Worm (Caenorhabditis elegans) whole organism, dauer: ENCODE data around the gene K01D12.8.

Source experiments
- unc-62 ChIP-seq: sonication (generic microtip); optimal IDR thresholded peaks from 2 replicates; lab custom pipeline; 2017; ENCODE audit warnings: missing biosample characterization, missing genetic modification reagents, missing genetic modification characterization

The K01D12.8 gene

ce11 chrV:12404544-12404943 is 2.1 kb downstream of the K01D12.8 start, which contains the start of gene K01D12.9:
TSS of gene K01D12.9 (minus strand) at chrV:12404644.
- no peak for TF ChIP-seq unc-62 (GFP tag; lab: Kevin White, UChicago)

DNA sequence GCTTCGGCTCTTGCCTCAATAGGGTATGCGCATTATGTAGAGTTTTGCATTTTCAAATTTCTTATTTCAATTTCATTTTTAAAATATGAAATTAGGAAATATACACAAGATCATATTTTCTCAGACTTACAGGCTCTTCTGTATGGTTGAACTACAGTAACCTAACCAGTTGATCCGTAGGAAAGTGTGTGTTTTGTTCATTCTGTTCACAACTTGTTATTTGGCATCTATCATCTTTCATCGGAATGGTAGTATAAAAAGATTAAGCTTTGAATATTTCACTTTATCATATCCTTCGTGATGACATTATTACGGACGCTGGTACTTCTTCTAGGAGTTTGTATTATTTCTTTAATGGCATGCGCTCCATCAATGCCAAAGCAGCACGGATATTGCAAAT is 3.5 kb downstream of the K01D12.8 start, which contains the start of gene K01D12.10:
K01D12.10 (plus strand) TSS at position 301 of the 400 bp plus-strand sequence.
- no peak for TF ChIP-seq unc-62 (GFP tag; lab: Kevin White, UChicago)

DNA sequence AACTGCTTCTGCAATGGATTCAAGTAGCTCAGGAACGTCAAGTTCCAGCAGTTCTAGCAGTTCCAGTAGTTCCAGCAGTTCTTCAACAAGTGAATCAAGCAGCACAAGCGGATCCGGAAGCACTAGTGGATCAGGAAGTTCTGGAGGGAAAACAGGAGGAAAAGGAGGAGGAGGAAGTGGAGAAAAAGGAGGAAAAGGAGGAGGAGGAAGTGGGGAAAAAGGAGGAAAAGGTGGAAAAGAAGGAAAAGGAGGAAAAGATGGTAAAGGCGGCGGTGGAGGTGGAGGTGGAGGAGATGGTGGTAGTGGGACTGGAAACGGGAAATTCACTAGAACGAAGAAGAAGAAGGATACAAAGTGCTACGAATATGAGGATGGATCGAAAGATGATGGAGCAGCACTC is 4.1 kb downstream of the K01D12.8 start:
- TF ChIP-seq unc-62 (GFP tag; lab: Kevin White, UChicago) = no peak

DNA sequence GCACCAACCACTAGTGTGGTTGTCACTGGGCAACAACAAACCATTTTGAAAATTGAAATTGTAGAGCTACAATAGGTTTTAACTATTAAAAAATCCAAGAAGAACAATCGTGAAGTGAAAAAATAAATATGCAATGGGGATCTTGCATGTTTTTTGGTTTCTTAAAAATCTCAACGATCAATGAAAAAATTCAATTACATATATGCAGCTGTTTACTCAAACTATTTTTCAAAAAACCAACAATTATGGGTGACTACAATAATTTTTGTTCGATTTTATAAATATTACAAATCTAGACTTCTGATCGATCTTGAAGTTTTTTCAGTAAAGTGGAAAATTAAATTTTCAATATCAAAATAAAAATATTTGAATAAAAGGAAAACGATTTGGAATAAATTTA is 6.1 kb downstream of the K01D12.8 start, which contains the start of gene cdr-4:
cdr-4 (minus strand) TSS at position 101 of the 400 bp plus-strand sequence.
- TF ChIP-seq unc-62 (GFP tag; lab: Kevin White, UChicago) = no peak

DNA sequence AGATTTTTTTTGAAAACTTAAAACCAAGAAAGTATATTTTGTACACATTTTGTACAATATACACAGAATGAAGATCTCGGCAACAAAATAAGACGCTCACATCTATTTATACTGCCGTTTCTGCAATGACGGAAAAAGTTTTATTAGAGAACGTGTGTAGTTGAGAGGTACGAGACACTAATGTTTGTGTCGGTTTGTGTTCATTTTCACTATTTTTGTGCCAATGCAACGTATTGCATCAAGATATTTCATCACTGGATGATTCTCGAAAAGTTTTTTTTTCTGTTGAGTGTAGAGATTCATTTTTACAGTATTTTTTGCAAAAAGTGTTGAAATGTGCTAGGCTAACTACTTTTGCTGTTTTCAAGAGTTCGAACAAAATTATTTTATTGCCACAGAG is 6.5 kb downstream of the K01D12.8 start:
- TF ChIP-seq unc-62 (GFP tag; lab: Kevin White, UChicago) = no peak

DNA sequence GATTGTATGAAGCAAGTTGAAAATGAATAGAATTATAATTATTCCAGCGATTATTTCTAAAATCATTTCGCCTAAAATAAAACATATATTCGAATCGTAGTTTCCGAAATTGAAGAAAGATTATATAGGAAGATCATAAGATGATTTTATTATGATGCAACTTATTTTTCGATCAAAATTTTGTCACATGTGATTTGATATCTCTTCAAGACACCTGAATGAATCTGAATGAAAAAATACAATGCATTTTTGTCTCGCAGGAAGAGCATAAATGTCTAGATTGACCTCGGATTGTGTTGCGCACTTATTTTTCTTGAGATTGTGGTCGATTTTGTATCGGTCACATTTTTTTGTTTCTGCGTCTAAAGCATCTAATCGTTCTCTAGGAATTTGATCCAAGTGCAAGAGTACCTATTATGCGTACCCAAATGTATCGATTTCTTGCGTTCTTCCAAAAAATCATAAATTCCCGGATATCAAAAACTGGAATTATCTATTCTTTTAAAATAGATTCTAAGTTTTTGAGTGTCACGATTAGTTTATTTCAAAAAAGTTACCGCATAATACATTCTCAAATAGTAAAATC is 8.1 kb downstream of the K01D12.8 start, which contains the start of gene hrg-2:
hrg-2 (minus strand) TSS at position 98 of the 586 bp plus-strand sequence.
- no peak for TF ChIP-seq unc-62 (GFP tag; lab: Kevin White, UChicago)

- no peak for TF ChIP-seq unc-62 (GFP tag; lab: Kevin White, UChicago)
Observed at ce11 chrV:12411909-12412308, 9.5 kb downstream of the K01D12.8 start, which contains the start of gene cdr-7. TSS of gene cdr-7 (minus strand) at chrV:12412113.

ce11 chrV:12412321-12412720 is 9.9 kb downstream of the K01D12.8 start:
- no peak for TF ChIP-seq unc-62 (GFP tag; lab: Kevin White, UChicago)

- TF ChIP-seq unc-62 (GFP tag; lab: Kevin White, UChicago) = no peak
Observed at ce11 chrV:12413651-12414114, 11.2 kb downstream of the K01D12.8 start, which contains the start of gene cdr-6. TSS of gene cdr-6 (minus strand) at chrV:12413701.

DNA sequence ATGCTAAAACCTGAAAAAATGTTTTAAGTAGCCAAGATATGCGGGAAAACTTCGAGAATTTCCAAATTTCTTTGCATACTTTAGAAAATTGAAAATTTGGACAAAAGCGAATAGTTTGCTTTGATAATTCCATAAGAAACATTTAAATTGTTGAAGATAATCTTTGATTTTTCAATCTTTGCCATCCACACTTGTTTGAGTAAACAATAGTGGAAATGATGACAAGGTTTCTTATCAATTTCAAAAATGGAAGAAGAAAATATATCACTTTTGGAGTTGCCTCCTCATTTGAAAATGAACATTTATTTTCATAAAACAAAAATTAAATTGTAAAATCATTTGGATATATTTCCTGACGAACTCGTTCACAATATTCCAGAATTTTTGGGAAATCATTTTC is 11.9 kb downstream of the K01D12.8 start:
- no peak for TF ChIP-seq unc-62 (GFP tag; lab: Kevin White, UChicago)

- no peak for TF ChIP-seq unc-62 (GFP tag; lab: Kevin White, UChicago)
Observed at ce11 chrV:12415656-12416055, 13.2 kb downstream of the K01D12.8 start, which contains the start of gene cdr-2. TSS of gene cdr-2 (minus strand) at chrV:12415709.

ce11 chrV:12417277-12417676 is 14.8 kb downstream of the K01D12.8 start, which contains the start of gene cdr-3:
TSS of gene cdr-3 (minus strand) at chrV:12417377.
- TF ChIP-seq unc-62 (GFP tag; lab: Kevin White, UChicago) = no peak

DNA sequence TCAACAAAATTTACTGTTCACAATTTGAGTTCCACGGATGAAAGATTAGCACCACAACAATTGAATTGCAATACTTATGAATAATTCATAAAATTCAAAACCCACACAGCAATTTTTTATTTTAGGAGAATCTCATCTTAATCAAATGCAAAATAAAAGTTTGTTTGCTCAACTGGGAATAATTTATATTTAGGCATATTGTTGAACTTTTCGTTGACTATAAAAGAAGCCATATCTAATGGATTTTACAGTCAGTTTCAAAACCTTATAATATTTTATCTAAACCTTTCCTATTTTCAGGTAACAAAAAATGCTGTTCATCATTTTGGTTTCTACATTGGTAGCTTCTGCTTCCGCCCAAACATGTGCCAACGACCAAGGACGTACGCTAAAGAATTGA is 15.8 kb downstream of the K01D12.8 start, which contains the start of gene C54D10.3:
C54D10.3 (plus strand) TSS at position 301 of the 400 bp plus-strand sequence.
- TF ChIP-seq unc-62 (GFP tag; lab: Kevin White, UChicago) = no peak

DNA sequence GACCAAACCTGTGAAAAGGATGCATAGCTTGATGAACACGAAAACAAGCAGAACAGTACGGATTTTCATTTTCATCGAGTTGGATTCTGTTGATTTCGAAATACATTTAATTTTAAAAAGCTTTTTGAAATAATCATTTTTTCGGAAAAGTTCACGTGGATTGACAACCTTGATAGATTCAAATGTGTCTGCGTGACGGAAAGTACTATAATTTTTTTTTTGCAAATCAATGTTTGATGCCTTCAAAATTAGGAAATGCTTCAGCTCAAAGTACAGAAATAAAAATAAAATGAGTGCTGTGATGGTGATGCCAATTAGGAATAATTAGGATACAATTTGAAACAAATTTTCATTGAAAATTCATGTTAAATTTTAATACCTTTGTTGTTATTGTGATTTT is 18.4 kb downstream of the K01D12.8 start, which contains the start of gene C54D10.4:
C54D10.4 (minus strand) TSS at position 101 of the 400 bp plus-strand sequence.
- no peak for TF ChIP-seq unc-62 (GFP tag; lab: Kevin White, UChicago)

- no peak for TF ChIP-seq unc-62 (GFP tag; lab: Kevin White, UChicago)
Observed at ce11 chrV:12421360-12421759, 18.9 kb downstream of the K01D12.8 start.

- no peak for TF ChIP-seq unc-62 (GFP tag; lab: Kevin White, UChicago)
Observed at ce11 chrV:12427826-12428225, 25.4 kb downstream of the K01D12.8 start.

- TF ChIP-seq unc-62 (GFP tag; lab: Kevin White, UChicago) = no peak
Observed at ce11 chrV:12429039-12429438, 26.6 kb downstream of the K01D12.8 start, which contains the start of gene C54D10.5. TSS of gene C54D10.5 (plus strand) at chrV:12429339.
